Fruit fly (Drosophila melanogaster) whole organism, embryonic: ENCODE results near the gene Gpo3.

Source experiments
- Blimp-1 ChIP-seq: fragments of 200-800 bp; sonication (Bioruptor generic); optimal IDR thresholded peaks from 3 replicates; lab custom pipeline; 2018; ENCODE audit warnings: missing biosample characterization, missing genetic modification characterization, mild to moderate bottlenecking, moderate library complexity, missing genetic modification reagents
- CG11398 ChIP-seq: fragments of 200-800 bp; sonication (Bioruptor generic); optimal IDR thresholded peaks from 2 replicates; lab custom pipeline; 2016; ENCODE audit warnings: missing biosample characterization, missing genetic modification characterization
- CG11504 ChIP-seq: fragments of 200-800 bp; sonication (Bioruptor generic); optimal IDR thresholded peaks from 3 replicates; lab custom pipeline; 2019; ENCODE audit warnings: missing biosample characterization, mild to moderate bottlenecking, missing genetic modification characterization, moderate library complexity
- CG11560 ChIP-seq: fragments of 200-800 bp; sonication (Bioruptor generic); IDR thresholded peaks from 3 replicates; pipeline ENCODE4 v1.3.6; 2022; ENCODE audit warnings: missing biosample characterization, missing genetic modification characterization
- CG14050 ChIP-seq: fragments of 200-800 bp; sonication (Bioruptor generic); IDR thresholded peaks from 3 replicates; pipeline ENCODE4 v1.3.6; 2022; ENCODE audit warnings: missing biosample characterization, missing genetic modification characterization
- CG15696 ChIP-seq: fragments of 200-800 bp; sonication (Bioruptor generic); optimal IDR thresholded peaks from 2 replicates; lab custom pipeline; 2019; ENCODE audit warnings: missing biosample characterization, mild to moderate bottlenecking, missing genetic modification characterization, moderate library complexity
- CG1602 ChIP-seq: fragments of 200-800 bp; sonication (Bioruptor generic); optimal IDR thresholded peaks from 3 replicates; lab custom pipeline; 2016; ENCODE audit warnings: missing biosample characterization, missing genetic modification characterization
- CG16779 ChIP-seq: fragments of 200-800 bp; sonication (Bioruptor generic); IDR thresholded peaks from 2 replicates; pipeline ENCODE4 v1.3.6; 2022; ENCODE audit warnings: missing biosample characterization, missing genetic modification characterization
- CG16863 ChIP-seq: fragments of 200-800 bp; sonication (Bioruptor generic); optimal IDR thresholded peaks from 3 replicates; lab custom pipeline; 2016; ENCODE audit warnings: missing biosample characterization, missing genetic modification characterization
- CG17186 ChIP-seq: fragments of 200-800 bp; sonication (Bioruptor generic); optimal IDR thresholded peaks from 3 replicates; lab custom pipeline; 2017; ENCODE audit warnings: missing biosample characterization, missing genetic modification reagents, missing genetic modification characterization
- CG17359 ChIP-seq: fragments of 200-800 bp; sonication (Bioruptor generic); optimal IDR thresholded peaks from 3 replicates; lab custom pipeline; 2018; ENCODE audit warnings: missing biosample characterization, mild to moderate bottlenecking, missing genetic modification characterization, moderate library complexity
- CG17802 ChIP-seq: fragments of 200-800 bp; sonication (Bioruptor generic); optimal IDR thresholded peaks from 2 replicates; lab custom pipeline; 2018; ENCODE audit warnings: missing biosample characterization, mild to moderate bottlenecking, missing genetic modification characterization, moderate library complexity
- CG18599 ChIP-seq: fragments of 200-800 bp; sonication (Bioruptor generic); optimal IDR thresholded peaks from 3 replicates; lab custom pipeline; 2017; ENCODE audit warnings: missing biosample characterization, missing genetic modification characterization, mild to moderate bottlenecking, moderate library complexity, missing genetic modification reagents
- CG2199 ChIP-seq: fragments of 200-800 bp; sonication (Bioruptor generic); IDR thresholded peaks from 3 replicates; pipeline ENCODE4 v1.3.6; 2022; ENCODE audit warnings: missing biosample characterization, missing genetic modification characterization
- CG2202 ChIP-seq: fragments of 200-800 bp; sonication (Bioruptor generic); optimal IDR thresholded peaks from 2 replicates; lab custom pipeline; 2018; ENCODE audit warnings: missing biosample characterization, mild to moderate bottlenecking, missing genetic modification characterization
- CG2712 ChIP-seq: fragments of 200-800 bp; optimal IDR thresholded peaks from 3 replicates; lab custom pipeline; 2019; ENCODE audit warnings: missing biosample characterization, mild to moderate bottlenecking, missing genetic modification characterization, moderate library complexity
- CG33213 ChIP-seq: fragments of 200-800 bp; sonication (Bioruptor generic); optimal IDR thresholded peaks from 3 replicates; lab custom pipeline; 2016; ENCODE audit warnings: missing biosample characterization, missing genetic modification characterization
- CG3838 ChIP-seq: fragments of 200-800 bp; sonication (Bioruptor generic); optimal IDR thresholded peaks from 3 replicates; lab custom pipeline; 2016; ENCODE audit warnings: missing biosample characterization, missing genetic modification characterization
- CG5953 ChIP-seq: fragments of 200-800 bp; sonication (Bioruptor generic); IDR thresholded peaks from 2 replicates; pipeline ENCODE4 v1.3.6; 2022; ENCODE audit warnings: missing biosample characterization, missing genetic modification characterization
- CG6254 ChIP-seq: fragments of 200-800 bp; sonication (Bioruptor generic); optimal IDR thresholded peaks from 3 replicates; lab custom pipeline; 2017; ENCODE audit warnings: mild to moderate bottlenecking, missing biosample characterization, missing genetic modification reagents, missing genetic modification characterization
- CG6689 ChIP-seq: fragments of 200-800 bp; sonication (Bioruptor generic); IDR thresholded peaks from 2 replicates; pipeline ENCODE4 v1.3.6; 2022; ENCODE audit warnings: missing biosample characterization, missing genetic modification characterization
- CG6813 ChIP-seq: fragments of 200-800 bp; sonication (Bioruptor generic); optimal IDR thresholded peaks from 2 replicates; lab custom pipeline; 2017; ENCODE audit warnings: missing biosample characterization, missing genetic modification characterization, mild to moderate bottlenecking, moderate library complexity, missing genetic modification reagents
- CG7987 ChIP-seq: fragments of 200-800 bp; sonication (Bioruptor generic); optimal IDR thresholded peaks from 2 replicates; lab custom pipeline; 2018; ENCODE audit warnings: missing biosample characterization, mild to moderate bottlenecking, missing genetic modification characterization, moderate library complexity
- CG8089 ChIP-seq: fragments of 200-800 bp; sonication (Bioruptor generic); optimal IDR thresholded peaks from 3 replicates; lab custom pipeline; 2016; ENCODE audit warnings: missing biosample characterization, missing genetic modification characterization
- CG9215 ChIP-seq: fragments of 200-800 bp; sonication (Bioruptor generic); IDR thresholded peaks from 2 replicates; pipeline ENCODE4 v1.3.6; 2022; ENCODE audit warnings: missing biosample characterization, missing genetic modification characterization
- CG9727 ChIP-seq: fragments of 200-800 bp; sonication (Bioruptor generic); optimal IDR thresholded peaks from 3 replicates; lab custom pipeline; 2017; ENCODE audit warnings: missing biosample characterization, mild to moderate bottlenecking, missing genetic modification characterization
- Dip2 ChIP-seq: fragments of 200-800 bp; sonication (Bioruptor generic); IDR thresholded peaks from 2 replicates; pipeline ENCODE4 v1.3.6; 2022; ENCODE audit warnings: missing biosample characterization, missing genetic modification characterization
- Dll ChIP-seq: fragments of 200-800 bp; sonication (Bioruptor generic); IDR thresholded peaks from 4 replicates; pipeline ENCODE4 v1.3.6; 2022; ENCODE audit warnings: missing biosample characterization, missing genetic modification characterization; ENCODE audit not compliant: partially characterized antibody
- Drgx ChIP-seq: fragments of 200-800 bp; sonication (Bioruptor generic); IDR thresholded peaks from 2 replicates; pipeline ENCODE4 v1.3.6; 2022; ENCODE audit warnings: missing biosample characterization, missing genetic modification characterization
- E2f2 ChIP-seq: fragments of 200-800 bp; sonication (Bioruptor generic); IDR thresholded peaks from 2 replicates; pipeline ENCODE4 v1.3.6; 2022; ENCODE audit warnings: missing biosample characterization, missing genetic modification characterization
- MBD-R2 ChIP-seq: fragments of 200-800 bp; sonication (Bioruptor generic); IDR thresholded peaks from 2 replicates; pipeline ENCODE4 v1.3.6; 2022; ENCODE audit warnings: missing biosample characterization, missing genetic modification characterization
- Mad ChIP-seq: fragments of 200-800 bp; sonication (Bioruptor generic); optimal IDR thresholded peaks from 2 replicates; lab custom pipeline; 2016; ENCODE audit warnings: missing biosample characterization, missing genetic modification characterization
- Spps ChIP-seq: fragments of 200-800 bp; sonication (Bioruptor generic); optimal IDR thresholded peaks from 2 replicates; lab custom pipeline; 2018; ENCODE audit warnings: missing biosample characterization, mild to moderate bottlenecking, missing genetic modification characterization
- Sry-β ChIP-seq: fragments of 200-800 bp; sonication (Bioruptor generic); optimal IDR thresholded peaks from 2 replicates; lab custom pipeline; 2018; ENCODE audit warnings: missing biosample characterization, mild to moderate bottlenecking, missing genetic modification characterization, moderate library complexity
- Usf ChIP-seq: fragments of 200-800 bp; sonication (Bioruptor generic); optimal IDR thresholded peaks from 2 replicates; lab custom pipeline; 2017; ENCODE audit warnings: missing genotype, missing biosample characterization, missing genetic modification characterization
- br ChIP-seq: fragments of >200 bp; optimal IDR thresholded peaks from 2 replicates; lab custom pipeline; 2017
- ci ChIP-seq: fragments of 200-800 bp; sonication (Bioruptor generic); IDR thresholded peaks from 3 replicates; pipeline ENCODE4 v1.3.6; 2022; ENCODE audit warnings: missing biosample characterization, missing genetic modification characterization
- corto ChIP-seq: fragments of 200-800 bp; sonication (Bioruptor generic); optimal IDR thresholded peaks from 2 replicates; lab custom pipeline; 2016; ENCODE audit warnings: missing biosample characterization, mild to moderate bottlenecking, missing genetic modification characterization, moderate library complexity
- danr ChIP-seq: fragments of 200-800 bp; sonication (Bioruptor generic); IDR thresholded peaks from 2 replicates; pipeline ENCODE4 v1.3.6; 2022; ENCODE audit warnings: missing biosample characterization, missing genetic modification characterization
- dimm ChIP-seq: fragments of 200-800 bp; sonication (Bioruptor generic); IDR thresholded peaks from 2 replicates; pipeline ENCODE4 v1.3.6; 2022; ENCODE audit warnings: missing biosample characterization, missing genetic modification characterization
- eve ChIP-seq, 2 experiments: fragments of >200 bp; optimal IDR thresholded peaks; 2 replicates each; lab custom pipeline; 2017; ENCODE audit warnings: missing biosample characterization in 2 of 2, missing genetic modification characterization in 2 of 2
- gem ChIP-seq: fragments of 200-800 bp; sonication (Bioruptor generic); optimal IDR thresholded peaks from 2 replicates; lab custom pipeline; 2019; ENCODE audit warnings: missing biosample characterization, mild to moderate bottlenecking, missing genetic modification characterization, moderate library complexity
- inv ChIP-seq: fragments of 200-800 bp; sonication (Bioruptor generic); IDR thresholded peaks from 2 replicates; pipeline ENCODE4 v1.3.6; 2022; ENCODE audit warnings: missing biosample characterization, missing genetic modification characterization; ENCODE audit not compliant: partially characterized antibody
- lab ChIP-seq: fragments of 200-800 bp; sonication (Bioruptor generic); optimal IDR thresholded peaks from 3 replicates; lab custom pipeline; 2017; ENCODE audit warnings: missing biosample characterization, missing genetic modification characterization, mild to moderate bottlenecking, moderate library complexity, missing genetic modification reagents
- lbe ChIP-seq: fragments of 200-800 bp; sonication (Bioruptor generic); optimal IDR thresholded peaks from 2 replicates; lab custom pipeline; 2016; ENCODE audit warnings: missing biosample characterization, mild to moderate bottlenecking, missing genetic modification characterization
- psq ChIP-seq: fragments of 200-800 bp; sonication (Bioruptor generic); optimal IDR thresholded peaks from 2 replicates; lab custom pipeline; 2017; ENCODE audit warnings: missing biosample characterization, missing genetic modification characterization
- rib ChIP-seq: fragments of 200-800 bp; sonication (Bioruptor generic); IDR thresholded peaks from 2 replicates; pipeline ENCODE4 v1.3.6; 2022; ENCODE audit warnings: missing biosample characterization, missing genetic modification characterization
- tll ChIP-seq, 2 experiments: fragments of 200-800 bp in 1 of 2; fragments of >200 bp in 1 of 2; sonication (Bioruptor generic) in 1 of 2; optimal IDR thresholded peaks; 2 replicates each; lab custom pipeline; 2017 to 2019; ENCODE audit warnings: missing biosample characterization in 2 of 2, missing genetic modification characterization in 2 of 2, mild to moderate bottlenecking in 1 of 2, moderate library complexity in 1 of 2
- tna ChIP-seq: fragments of 200-800 bp; sonication (Bioruptor generic); IDR thresholded peaks from 2 replicates; pipeline ENCODE4 v1.3.6; 2022; ENCODE audit warnings: missing biosample characterization, missing genetic modification characterization; ENCODE audit not compliant: partially characterized antibody
- vnd ChIP-seq: fragments of 200-800 bp; sonication (Bioruptor generic); IDR thresholded peaks from 3 replicates; pipeline ENCODE4 v1.3.6; 2022; ENCODE audit warnings: missing biosample characterization, missing genetic modification characterization; ENCODE audit not compliant: partially characterized antibody

Gene Gpo3

dm6 chr2L:13666017-13666667 lies 41.9 kb upstream of the Gpo3 start (continued):
- TF ChIP-seq CG7987 (GFP tag; lab: Kevin White, UChicago) (no peak), Blimp-1 (GFP tag; lab: Kevin White, UChicago) (peak; percentile 5), Drgx (GFP tag; lab: Robert Waterston, UW) (peak; percentile 48), CG9727 (no peak), CG1602 (GFP tag; lab: Kevin White, UChicago) (peak; percentile 37), dimm (GFP tag; lab: Robert Waterston, UW) (no peak), CG2199 (GFP tag; lab: Robert Waterston, UW) (peak; percentile 83), CG2202 (tag; lab: Kevin White, UChicago) (no peak), CG6813 (GFP tag; lab: Kevin White, UChicago) (no peak), Mad (GFP tag; lab: Kevin White, UChicago) (no peak), gem (peak; percentile 57), CG16863 (GFP tag; lab: Kevin White, UChicago) (no peak), Spps (no peak), CG17359 (tag; lab: Kevin White, UChicago) (no peak), psq (GFP tag; lab: Kevin White, UChicago) (no peak), Dip2 (GFP tag; lab: Robert Waterston, UW) (no peak), MBD-R2 (GFP tag; lab: Robert Waterston, UW) (no peak), CG5953 (GFP tag; lab: Robert Waterston, UW) (no peak), CG3838 (GFP tag; lab: Kevin White, UChicago) (no peak), danr (GFP tag; lab: Robert Waterston, UW) (no peak), E2f2 (peak; percentile 32; the same call in 1 of the 2 replicates), lab (no peak), Usf (no peak), CG6254 (GFP tag; lab: Kevin White, UChicago) (no peak), ci (GFP tag; lab: Robert Waterston, UW) (peak; percentile 64), Sry-β (GFP tag; lab: Kevin White, UChicago) (no peak), CG11398 (GFP tag; lab: Kevin White, UChicago) (no peak), rib (GFP tag; lab: Robert Waterston, UW) (no peak), CG6689 (GFP tag; lab: Robert Waterston, UW) (peak; percentile 42; the same call in 1 of the 2 replicates), CG8089 (GFP tag; lab: Kevin White, UChicago) (no peak), CG14050 (peak; percentile 21; the same call in 1 of the 3 replicates), br (lab: Kevin White, UChicago) (no peak), lbe (no peak), CG11504 (tag; lab: Kevin White, UChicago) (no peak), inv (GFP tag; lab: Robert Waterston, UW) (no peak), CG2712 (tag; lab: Kevin White, UChicago) (no peak), CG18599 (GFP tag; lab: Kevin White, UChicago) (no peak), corto (no peak), tll (GFP tag; optimal IDR thresholded peaks at IDR 0.05; lab: Kevin White, UChicago) (peak in 1 of 2 experiments; percentile 80), CG33213 (GFP tag; lab: Kevin White, UChicago) (no peak), vnd (no peak), CG16779 (no peak), eve (GFP tag; optimal IDR thresholded peaks at IDR 0.05; lab: Kevin White, UChicago) (no peak), Dll (GFP tag; lab: Robert Waterston, UW) (no peak), CG17186 (GFP tag; lab: Kevin White, UChicago) (no peak), tna (no peak), CG15696 (tag; lab: Kevin White, UChicago) (no peak), CG9215 (no peak), CG11560 (0 out of 3 replicates have a peak, but pooled peaks have one; percentile 11), CG17802 (tag; lab: Kevin White, UChicago) (no peak)
